Worm (Caenorhabditis elegans) whole organism, midembryonic: ENCODE results near the gene rpl-7A.

Experiments used
- cog-1 ChIP-seq: sonication (generic microtip); optimal IDR thresholded peaks from 2 replicates; lab custom pipeline; 2016; ENCODE audit warnings: missing genetic modification characterization, missing compliant biosample characterization
- flt-1 ChIP-seq: fragments of 200-800 bp; sonication (Bioruptor generic); IDR thresholded peaks from 2 replicates; pipeline ENCODE4 v1.3.6; 2022; ENCODE audit warnings: missing genetic modification characterization, missing compliant biosample characterization
- klf-2 ChIP-seq: fragments of 200-800 bp; sonication (Bioruptor generic); conservative IDR thresholded peaks from 2 replicates; pipeline ENCODE4 v1.3.6; 2022; ENCODE audit warnings: missing genetic modification reagents, missing genetic modification characterization, missing compliant biosample characterization
- med-1 ChIP-seq: sonication (generic microtip); optimal IDR thresholded peaks from 2 replicates; lab custom pipeline; 2017; ENCODE audit warnings: missing genetic modification characterization, mild to moderate bottlenecking, missing compliant biosample characterization, antibody characterized with exemption, missing genetic modification reagents; ENCODE audit not compliant: insufficient read depth
- ref-1 ChIP-seq: fragments of 200-800 bp; sonication (Bioruptor generic); conservative IDR thresholded peaks from 2 replicates; pipeline ENCODE4 v1.3.6; 2022; ENCODE audit warnings: missing genetic modification reagents, missing genetic modification characterization, missing compliant biosample characterization
- ztf-23 ChIP-seq: fragments of 200-800 bp; sonication (Bioruptor generic); IDR thresholded peaks from 2 replicates; pipeline ENCODE4 v1.3.6; 2022; ENCODE audit warnings: missing genetic modification reagents, missing genetic modification characterization, missing compliant biosample characterization
- ztf-29 ChIP-seq: fragments of 200-800 bp; sonication (Bioruptor generic); IDR thresholded peaks from 2 replicates; pipeline ENCODE4 v1.3.6; 2022; ENCODE audit warnings: missing genetic modification reagents, missing genetic modification characterization, missing compliant biosample characterization

ce11 chrIV:4356879-4357278 is 33.5 kb downstream of the rpl-7A start, which contains the start of gene W03B1.9:
- TF ChIP-seq flt-1 (GFP tag; lab: Robert Waterston, UW) (no peak), ztf-29 (GFP tag; lab: Robert Waterston, UW) (no peak), med-1 (GFP tag; lab: Kevin White, UChicago) (no peak), klf-2 (GFP tag; lab: Robert Waterston, UW) (no peak), ztf-23 (GFP tag; lab: Robert Waterston, UW) (no peak), ref-1 (GFP tag; lab: Robert Waterston, UW) (no peak), cog-1 (tag; lab: Kevin White, UChicago) (no peak)
